Fruit fly (Drosophila melanogaster) whole organism, embryonic: ENCODE measurements around the gene CG42324.

Source experiments
- Awh ChIP-seq: fragments of 200-800 bp; sonication (Bioruptor generic); IDR thresholded peaks from 2 replicates; pipeline ENCODE4, ENCODE4 v1.3.6; 2022; ENCODE audit warnings: missing biosample characterization, missing genetic modification characterization
- Bgb ChIP-seq: fragments of 200-800 bp; sonication (Bioruptor generic); IDR thresholded peaks from 2 replicates; pipeline ENCODE4 v1.3.6; 2022; ENCODE audit warnings: missing biosample characterization, missing genetic modification characterization; ENCODE audit not compliant: partially characterized antibody
- CG10979 ChIP-seq: fragments of 200-800 bp; sonication (Bioruptor generic); optimal IDR thresholded peaks from 2 replicates; lab custom pipeline; 2018; ENCODE audit warnings: missing biosample characterization, mild to moderate bottlenecking, missing genetic modification characterization, moderate library complexity
- CG11085 ChIP-seq: fragments of 200-800 bp; sonication (Bioruptor generic); IDR thresholded peaks from 2 replicates; pipeline ENCODE4 v1.3.6; 2022; ENCODE audit warnings: missing biosample characterization, missing genetic modification characterization
- CG11695 ChIP-seq: fragments of 200-800 bp; sonication (Bioruptor generic); IDR thresholded peaks from 3 replicates; pipeline ENCODE4 v1.3.6; 2022; ENCODE audit warnings: missing biosample characterization, missing genetic modification characterization
- CG12104 ChIP-seq: fragments of 200-800 bp; sonication (Bioruptor generic); optimal IDR thresholded peaks from 3 replicates; lab custom pipeline; 2016; ENCODE audit warnings: missing biosample characterization, missing genetic modification characterization
- CG16863 ChIP-seq: fragments of 200-800 bp; sonication (Bioruptor generic); optimal IDR thresholded peaks from 3 replicates; lab custom pipeline; 2016; ENCODE audit warnings: missing biosample characterization, missing genetic modification characterization
- CG17912 ChIP-seq: fragments of 200-800 bp; sonication (Bioruptor generic); optimal IDR thresholded peaks from 2 replicates; lab custom pipeline; 2018; ENCODE audit warnings: missing biosample characterization, mild to moderate bottlenecking, missing genetic modification characterization
- CG18764 ChIP-seq: fragments of 200-800 bp; sonication (Bioruptor generic); optimal IDR thresholded peaks from 3 replicates; lab custom pipeline; 2016; ENCODE audit warnings: missing biosample characterization, missing genetic modification characterization
- CG3163 ChIP-seq: fragments of 200-800 bp; sonication (Bioruptor generic); optimal IDR thresholded peaks from 3 replicates; lab custom pipeline; 2016; ENCODE audit warnings: missing biosample characterization, missing genetic modification characterization
- CG43689 ChIP-seq: fragments of 200-800 bp; sonication (Bioruptor generic); IDR thresholded peaks from 2 replicates; pipeline ENCODE4 v1.3.6; 2022; ENCODE audit warnings: missing biosample characterization, missing genetic modification characterization
- CG4617 ChIP-seq: fragments of 200-800 bp; sonication (Bioruptor generic); optimal IDR thresholded peaks from 3 replicates; lab custom pipeline; 2016; ENCODE audit warnings: missing biosample characterization, missing genetic modification characterization, borderline replicate concordance
- CG5180 ChIP-seq: fragments of 200-800 bp; sonication (Bioruptor generic); optimal IDR thresholded peaks from 3 replicates; lab custom pipeline; 2017; ENCODE audit warnings: missing biosample characterization, missing genetic modification characterization, mild to moderate bottlenecking, moderate library complexity, missing genetic modification reagents
- CG6813 ChIP-seq: fragments of 200-800 bp; sonication (Bioruptor generic); optimal IDR thresholded peaks from 2 replicates; lab custom pipeline; 2017; ENCODE audit warnings: missing biosample characterization, missing genetic modification characterization, mild to moderate bottlenecking, moderate library complexity, missing genetic modification reagents
- CG8478 ChIP-seq: fragments of >200 bp; optimal IDR thresholded peaks from 2 replicates; lab custom pipeline; 2018
- CG9215 ChIP-seq: fragments of 200-800 bp; sonication (Bioruptor generic); IDR thresholded peaks from 2 replicates; pipeline ENCODE4 v1.3.6; 2022; ENCODE audit warnings: missing biosample characterization, missing genetic modification characterization
- CG9437 ChIP-seq: fragments of 200-800 bp; sonication (Bioruptor generic); optimal IDR thresholded peaks from 2 replicates; lab custom pipeline; 2018; ENCODE audit warnings: missing biosample characterization, mild to moderate bottlenecking, missing genetic modification characterization
- Chrac-16 ChIP-seq: fragments of 200-800 bp; sonication (Bioruptor generic); optimal IDR thresholded peaks from 3 replicates; lab custom pipeline; 2016; ENCODE audit warnings: missing biosample characterization, missing genetic modification characterization
- Dek ChIP-seq: fragments of 200-800 bp; sonication (Bioruptor generic); optimal IDR thresholded peaks from 3 replicates; lab custom pipeline; 2019; ENCODE audit warnings: missing biosample characterization, mild to moderate bottlenecking, missing genetic modification characterization, moderate library complexity
- Fer3 ChIP-seq: fragments of 200-800 bp; sonication (Bioruptor generic); optimal IDR thresholded peaks from 2 replicates; lab custom pipeline; 2018; ENCODE audit warnings: missing biosample characterization, mild to moderate bottlenecking, missing genetic modification characterization, moderate library complexity
- HLH4C ChIP-seq: fragments of 200-800 bp; sonication (Bioruptor generic); IDR thresholded peaks from 3 replicates; pipeline ENCODE4 v1.3.6; 2022; ENCODE audit warnings: missing biosample characterization, missing genetic modification characterization; ENCODE audit not compliant: partially characterized antibody
- Hand ChIP-seq: fragments of 200-800 bp; sonication (Bioruptor generic); optimal IDR thresholded peaks from 2 replicates; lab custom pipeline; 2017; ENCODE audit warnings: mild to moderate bottlenecking, missing biosample characterization, missing genetic modification reagents, missing genetic modification characterization
- Optix ChIP-seq: fragments of 200-800 bp; sonication (Bioruptor generic); IDR thresholded peaks from 3 replicates; pipeline ENCODE4 v1.3.6; 2022; ENCODE audit warnings: missing biosample characterization, missing genetic modification characterization
- Ravus ChIP-seq: fragments of 200-800 bp; sonication (Bioruptor generic); IDR thresholded peaks from 2 replicates; pipeline ENCODE4 v1.3.6; 2022; ENCODE audit warnings: missing biosample characterization, missing genetic modification characterization
- Sox100B ChIP-seq: fragments of 200-800 bp; sonication (Bioruptor generic); optimal IDR thresholded peaks from 3 replicates; lab custom pipeline; 2018; ENCODE audit warnings: missing biosample characterization, mild to moderate bottlenecking, missing genetic modification characterization
- Sry-β ChIP-seq: fragments of 200-800 bp; sonication (Bioruptor generic); optimal IDR thresholded peaks from 2 replicates; lab custom pipeline; 2018; ENCODE audit warnings: missing biosample characterization, mild to moderate bottlenecking, missing genetic modification characterization, moderate library complexity
- abd-A ChIP-seq: fragments of 200-800 bp; sonication (Bioruptor generic); optimal IDR thresholded peaks from 3 replicates; lab custom pipeline; 2019; ENCODE audit warnings: missing biosample characterization, mild to moderate bottlenecking, missing genetic modification characterization, moderate library complexity
- ac ChIP-seq: fragments of 200-800 bp; sonication (Bioruptor generic); optimal IDR thresholded peaks from 3 replicates; lab custom pipeline; 2017; ENCODE audit warnings: missing biosample characterization, mild to moderate bottlenecking, missing genetic modification characterization
- aop ChIP-seq: fragments of 200-800 bp; sonication (Bioruptor generic); IDR thresholded peaks from 2 replicates; pipeline ENCODE4 v1.3.6; 2022; ENCODE audit warnings: missing biosample characterization, missing genetic modification characterization
- ash1 ChIP-seq: fragments of 200-800 bp; sonication (Bioruptor generic); optimal IDR thresholded peaks from 2 replicates; lab custom pipeline; 2018; ENCODE audit warnings: missing biosample characterization, mild to moderate bottlenecking, missing genetic modification characterization
- br ChIP-seq: fragments of >200 bp; optimal IDR thresholded peaks from 2 replicates; lab custom pipeline; 2017
- cas ChIP-seq: fragments of 200-800 bp; sonication (Bioruptor generic); IDR thresholded peaks from 2 replicates; pipeline ENCODE4 v1.3.6; 2022; ENCODE audit warnings: missing biosample characterization, missing genetic modification characterization
- da ChIP-seq: fragments of 200-800 bp; sonication (Bioruptor generic); optimal IDR thresholded peaks from 2 replicates; lab custom pipeline; 2016; ENCODE audit warnings: missing biosample characterization, missing genetic modification characterization
- emc ChIP-seq: fragments of 200-800 bp; sonication (Bioruptor generic); optimal IDR thresholded peaks from 2 replicates; lab custom pipeline; 2016; ENCODE audit warnings: missing biosample characterization, missing genetic modification characterization
- eyg ChIP-seq: fragments of 200-800 bp; sonication (Bioruptor generic); optimal IDR thresholded peaks from 3 replicates; lab custom pipeline; 2016; ENCODE audit warnings: missing biosample characterization, missing genetic modification characterization
- fd3F ChIP-seq: fragments of 200-800 bp; sonication (Bioruptor generic); optimal IDR thresholded peaks from 2 replicates; lab custom pipeline; 2018; ENCODE audit warnings: missing biosample characterization, mild to moderate bottlenecking, missing genetic modification characterization, moderate library complexity
- fu2 ChIP-seq: fragments of 200-800 bp; sonication (Bioruptor generic); optimal IDR thresholded peaks from 2 replicates; lab custom pipeline; 2016; ENCODE audit warnings: missing biosample characterization, missing genetic modification characterization
- kni ChIP-seq: fragments of 200-800 bp; sonication (Bioruptor generic); optimal IDR thresholded peaks from 3 replicates; lab custom pipeline; 2017; ENCODE audit warnings: mild to moderate bottlenecking, missing biosample characterization, missing genetic modification reagents, missing genetic modification characterization
- lilli ChIP-seq: fragments of 200-800 bp; sonication (Bioruptor generic); optimal IDR thresholded peaks from 3 replicates; lab custom pipeline; 2016; ENCODE audit warnings: missing biosample characterization, missing genetic modification characterization
- nerfin-1 ChIP-seq: fragments of 200-800 bp; sonication (Bioruptor generic); optimal IDR thresholded peaks from 3 replicates; lab custom pipeline; 2019; ENCODE audit warnings: missing biosample characterization, mild to moderate bottlenecking, missing genetic modification characterization, moderate library complexity
- odd ChIP-seq: fragments of 200-800 bp; sonication (Bioruptor generic); optimal IDR thresholded peaks from 2 replicates; lab custom pipeline; 2017; ENCODE audit warnings: missing biosample characterization, mild to moderate bottlenecking, missing genetic modification characterization
- repo ChIP-seq: fragments of 200-800 bp; sonication (Bioruptor generic); optimal IDR thresholded peaks from 2 replicates; lab custom pipeline; 2016; ENCODE audit warnings: missing biosample characterization, missing genetic modification characterization
- slp2 ChIP-seq: fragments of 200-800 bp; sonication (Bioruptor generic); optimal IDR thresholded peaks from 2 replicates; lab custom pipeline; 2016; ENCODE audit warnings: missing biosample characterization, missing genetic modification characterization
- sqz ChIP-seq: fragments of 200-800 bp; sonication (Bioruptor generic); optimal IDR thresholded peaks from 3 replicates; lab custom pipeline; 2018; ENCODE audit warnings: missing biosample characterization, mild to moderate bottlenecking, missing genetic modification characterization
- sug ChIP-seq: fragments of 200-800 bp; optimal IDR thresholded peaks from 2 replicates; lab custom pipeline; 2019; ENCODE audit warnings: missing biosample characterization, mild to moderate bottlenecking, missing genetic modification characterization, moderate library complexity
- tin ChIP-seq: fragments of 200-800 bp; sonication (Bioruptor generic); optimal IDR thresholded peaks from 3 replicates; lab custom pipeline; 2016; ENCODE audit warnings: missing biosample characterization, missing genetic modification characterization
- tll ChIP-seq, 2 experiments: fragments of 200-800 bp in 1 of 2; fragments of >200 bp in 1 of 2; sonication (Bioruptor generic) in 1 of 2; optimal IDR thresholded peaks; 2 replicates each; lab custom pipeline; 2017 to 2019; ENCODE audit warnings: missing biosample characterization in 2 of 2, missing genetic modification characterization in 2 of 2, mild to moderate bottlenecking in 1 of 2, moderate library complexity in 1 of 2
- twi ChIP-seq: fragments of 200-800 bp; optimal IDR thresholded peaks from 2 replicates; lab custom pipeline; 2019; ENCODE audit warnings: missing biosample characterization, mild to moderate bottlenecking, missing genetic modification characterization, moderate library complexity
- usp ChIP-seq: fragments of >200 bp; optimal IDR thresholded peaks from 2 replicates; lab custom pipeline; 2017; ENCODE audit warnings: missing biosample characterization, missing genetic modification characterization
- vfl ChIP-seq: fragments of 200-800 bp; sonication (Bioruptor generic); optimal IDR thresholded peaks from 2 replicates; lab custom pipeline; 2016; ENCODE audit warnings: missing biosample characterization, missing genetic modification characterization
- vnd ChIP-seq: fragments of 200-800 bp; sonication (Bioruptor generic); IDR thresholded peaks from 3 replicates; pipeline ENCODE4 v1.3.6; 2022; ENCODE audit warnings: missing biosample characterization, missing genetic modification characterization; ENCODE audit not compliant: partially characterized antibody
- zen ChIP-seq: fragments of 200-800 bp; sonication (Bioruptor generic); optimal IDR thresholded peaks from 3 replicates; lab custom pipeline; 2018; ENCODE audit warnings: missing biosample characterization, mild to moderate bottlenecking, missing genetic modification characterization, moderate library complexity

CG42324 gene

dm6 chr3L:3438473-3438872, 33.8 kb upstream of the CG42324 start (continued):
- TF ChIP-seq tll (GFP tag; optimal IDR thresholded peaks at IDR 0.05; lab: Kevin White, UChicago) = no peak
- no peak for TF ChIP-seq vnd
- TF ChIP-seq twi (tag; lab: Kevin White, UChicago) = peak; percentile 12
- no peak for TF ChIP-seq da (GFP tag; lab: Kevin White, UChicago)
- peak; percentile 68 for TF ChIP-seq tin
- no peak for TF ChIP-seq emc (GFP tag; lab: Kevin White, UChicago)
- TF ChIP-seq CG11695 (GFP tag; lab: Robert Waterston, UW) = peak; percentile 74
- TF ChIP-seq cas (GFP tag; lab: Robert Waterston, UW) = no peak
- TF ChIP-seq lilli (GFP tag; lab: Kevin White, UChicago) = peak; percentile 45
- peak; percentile 23 for TF ChIP-seq odd
- TF ChIP-seq sqz (GFP tag; lab: Kevin White, UChicago) = peak; percentile 57
- no peak for TF ChIP-seq sug
- no peak for TF ChIP-seq usp (GFP tag; lab: Kevin White, UChicago)
- TF ChIP-seq CG9215 (GFP tag; lab: Robert Waterston, UW) = peak; percentile 40
- TF ChIP-seq zen (tag; lab: Kevin White, UChicago) = peak; percentile 65
- peak; percentile 50 for TF ChIP-seq CG9437
- peak; percentile 39 for TF ChIP-seq slp2 (GFP tag; lab: Kevin White, UChicago)
- no peak for TF ChIP-seq Optix (GFP tag; lab: Robert Waterston, UW)
- TF ChIP-seq Sry-β (GFP tag; lab: Kevin White, UChicago) = no peak
- TF ChIP-seq br = no peak
- no peak for TF ChIP-seq Bgb (GFP tag; lab: Robert Waterston, UW)
- no peak for TF ChIP-seq aop
- peak; percentile 62 for TF ChIP-seq ac (GFP tag; lab: Kevin White, UChicago)
- TF ChIP-seq CG6813 (GFP tag; lab: Kevin White, UChicago) = peak; percentile 32
- TF ChIP-seq CG11085 = 0 out of 2 replicates have a peak, but pooled peaks have one; percentile 25
- TF ChIP-seq Dek (tag; lab: Kevin White, UChicago) = peak; percentile 38
- TF ChIP-seq Ravus (GFP tag; lab: Robert Waterston, UW) = no peak
- peak; percentile 64 for TF ChIP-seq Awh (GFP tag; lab: Robert Waterston, UW)
- TF ChIP-seq CG8478 (lab: Kevin White, UChicago) = no peak
- peak; percentile 52 for TF ChIP-seq CG18764 (GFP tag; lab: Kevin White, UChicago)
- TF ChIP-seq nerfin-1 (tag; lab: Kevin White, UChicago) = peak; percentile 69
- peak; percentile 73 for TF ChIP-seq Sox100B (GFP tag; lab: Kevin White, UChicago)
- TF ChIP-seq CG5180 (GFP tag; lab: Kevin White, UChicago) = no peak
- peak; percentile 60 for TF ChIP-seq CG16863 (GFP tag; lab: Kevin White, UChicago)
- no peak for TF ChIP-seq CG43689
- TF ChIP-seq CG4617 = no peak
- peak; percentile 67 for TF ChIP-seq Chrac-16 (GFP tag; lab: Kevin White, UChicago)
- no peak for TF ChIP-seq CG17912 (GFP tag; lab: Kevin White, UChicago)
- peak; percentile 87 for TF ChIP-seq CG10979 (tag; lab: Kevin White, UChicago)
- no peak for TF ChIP-seq HLH4C (GFP tag; lab: Robert Waterston, UW)
- TF ChIP-seq kni (GFP tag; lab: Kevin White, UChicago) = peak; percentile 19
- peak; percentile 14 for TF ChIP-seq eyg
- no peak for TF ChIP-seq vfl (GFP tag; lab: Kevin White, UChicago)
- no peak for TF ChIP-seq CG12104
- TF ChIP-seq fd3F = peak; percentile 19
- no peak for TF ChIP-seq abd-A (tag; lab: Kevin White, UChicago)
- TF ChIP-seq repo = no peak
- no peak for TF ChIP-seq CG3163 (GFP tag; lab: Kevin White, UChicago)
- no peak for TF ChIP-seq Hand (GFP tag; lab: Kevin White, UChicago)
- TF ChIP-seq Fer3 (tag; lab: Kevin White, UChicago) = peak; percentile 54
- no peak for TF ChIP-seq fu2 (GFP tag; lab: Kevin White, UChicago)
- TF ChIP-seq ash1 (GFP tag; lab: Kevin White, UChicago) = no peak
